Worm (Caenorhabditis elegans) whole organism, young adult: ENCODE data around the gene F44E7.4.

Experiments
- F22D6.2 ChIP-seq: sonication (generic microtip); optimal IDR thresholded peaks from 2 replicates; lab custom pipeline; 2016; ENCODE audit warnings: mild to moderate bottlenecking, missing genetic modification characterization, missing compliant biosample characterization
- F39B2.1 ChIP-seq: fragments of 200-800 bp; sonication (Bioruptor generic); IDR thresholded peaks from 2 replicates; pipeline ENCODE4 v1.3.6; 2022; ENCODE audit warnings: missing genetic modification reagents, missing genetic modification characterization, missing compliant biosample characterization
- F55B11.4 ChIP-seq: sonication (generic microtip); optimal IDR thresholded peaks from 2 replicates; lab custom pipeline; 2016; ENCODE audit warnings: missing compliant biosample characterization, missing genetic modification characterization, borderline replicate concordance; ENCODE audit not compliant: insufficient read depth
- K12H6.12 ChIP-seq: fragments of 200-800 bp; sonication (Bioruptor generic); optimal IDR thresholded peaks from 2 replicates; lab custom pipeline; 2018; ENCODE audit warnings: mild to moderate bottlenecking, missing genetic modification characterization, missing compliant biosample characterization
- Y53G8AR.9 ChIP-seq: fragments of 200-800 bp; sonication (Bioruptor generic); conservative IDR thresholded peaks from 2 replicates; pipeline ENCODE4 v1.3.6; 2022; ENCODE audit warnings: missing genetic modification reagents, missing genetic modification characterization, missing compliant biosample characterization
- Y56A3A.18 ChIP-seq: fragments of 200-800 bp; sonication (Bioruptor generic); IDR thresholded peaks from 2 replicates; pipeline ENCODE4 v1.3.6; 2022; ENCODE audit warnings: missing genetic modification reagents, missing genetic modification characterization, missing compliant biosample characterization
- ama-1 ChIP-seq, 3 experiments: fragments of 150-350 bp in 1 of 3; sonication (generic microtip) in 2 of 3; optimal IDR thresholded peaks; 2 replicates each; lab custom pipeline; 2014 to 2018; ENCODE audit warnings: missing biosample characterization in 2 of 3, missing genetic modification characterization in 2 of 3, missing genetic modification reagents in 2 of 3
- cebp-2 ChIP-seq: fragments of 200-800 bp; sonication (Bioruptor generic); IDR thresholded peaks from 2 replicates; pipeline ENCODE4 v1.3.6; 2022; ENCODE audit warnings: missing genetic modification characterization, missing compliant biosample characterization
- ceh-27 ChIP-seq: fragments of 200-800 bp; sonication (Bioruptor generic); optimal IDR thresholded peaks from 2 replicates; lab custom pipeline; 2018; ENCODE audit warnings: mild to moderate bottlenecking, missing genetic modification characterization, moderate library complexity, missing compliant biosample characterization
- ceh-40 ChIP-seq: fragments of 200-800 bp; sonication (Bioruptor generic); IDR thresholded peaks from 2 replicates; pipeline ENCODE4 v1.3.6; 2022; ENCODE audit warnings: missing genetic modification characterization, missing compliant biosample characterization
- ceh-58 ChIP-seq: fragments of 200-800 bp; sonication (Bioruptor generic); IDR thresholded peaks from 2 replicates; pipeline ENCODE4 v1.3.6; 2022; ENCODE audit warnings: missing genetic modification characterization, missing compliant biosample characterization
- die-1 ChIP-seq: sonication (generic microtip); optimal IDR thresholded peaks from 2 replicates; lab custom pipeline; 2016; ENCODE audit warnings: missing genotype, mild to moderate bottlenecking, missing genetic modification characterization, missing compliant biosample characterization
- dpff-1 ChIP-seq: sonication (generic microtip); optimal IDR thresholded peaks from 2 replicates; lab custom pipeline; 2017; ENCODE audit warnings: mild to moderate bottlenecking, missing genetic modification characterization, missing compliant biosample characterization
- egrh-3 ChIP-seq: fragments of 200-800 bp; sonication (Bioruptor generic); IDR thresholded peaks from 2 replicates; pipeline ENCODE4 v1.3.6; 2022; ENCODE audit warnings: missing genetic modification reagents, missing genetic modification characterization, missing compliant biosample characterization
- ets-4 ChIP-seq: fragments of 200-800 bp; sonication (Bioruptor generic); optimal IDR thresholded peaks from 2 replicates; lab custom pipeline; 2018; ENCODE audit warnings: mild to moderate bottlenecking, missing genetic modification characterization, missing compliant biosample characterization
- gei-17 ChIP-seq: fragments of 200-800 bp; sonication (Bioruptor generic); optimal IDR thresholded peaks from 2 replicates; lab custom pipeline; 2018; ENCODE audit warnings: mild to moderate bottlenecking, missing genetic modification characterization, missing compliant biosample characterization
- hlh-12 ChIP-seq: sonication (generic microtip); optimal IDR thresholded peaks from 2 replicates; lab custom pipeline; 2016; ENCODE audit warnings: missing genetic modification characterization, missing compliant biosample characterization
- let-607 ChIP-seq, 2 experiments: fragments of 200-800 bp in 1 of 2; sonication (Bioruptor generic) in 1 of 2; sonication (generic microtip) in 1 of 2; optimal IDR thresholded peaks; 2 replicates each; lab custom pipeline; 2016 to 2018; ENCODE audit warnings: mild to moderate bottlenecking in 2 of 2, missing compliant biosample characterization in 2 of 2, missing genetic modification characterization in 2 of 2, moderate library complexity in 2 of 2, missing genotype in 1 of 2
- lin-26 ChIP-seq: fragments of 200-800 bp; sonication (Bioruptor generic); IDR thresholded peaks from 2 replicates; pipeline ENCODE4 v1.3.6; 2022; ENCODE audit warnings: missing genetic modification reagents, missing genetic modification characterization, missing compliant biosample characterization
- lin-35 ChIP-seq, 3 experiments: fragments of 150-350 bp in 2 of 3; sonication (generic microtip) in 1 of 3; optimal IDR thresholded peaks; 2 replicates each; lab custom pipeline; 2014 to 2018; ENCODE audit warnings: missing biosample characterization in 3 of 3, missing genetic modification characterization in 3 of 3, missing genetic modification reagents in 3 of 3
- madf-3 ChIP-seq: fragments of 200-800 bp; sonication (Bioruptor generic); IDR thresholded peaks from 2 replicates; pipeline ENCODE4 v1.3.6; 2022; ENCODE audit warnings: missing genetic modification reagents, missing genetic modification characterization, missing compliant biosample characterization
- mcd-1 ChIP-seq: fragments of 200-800 bp; sonication (Bioruptor generic); IDR thresholded peaks from 2 replicates; pipeline ENCODE4 v1.3.6; 2022; ENCODE audit warnings: missing genetic modification reagents, missing genetic modification characterization, missing compliant biosample characterization
- nfya-1 ChIP-seq: sonication (generic microtip); optimal IDR thresholded peaks from 2 replicates; lab custom pipeline; 2017; ENCODE audit warnings: antibody characterized with exemption, missing compliant biosample characterization, missing genetic modification characterization, borderline replicate concordance; ENCODE audit not compliant: insufficient read depth
- nhr-179 ChIP-seq: sonication (generic microtip); optimal IDR thresholded peaks from 2 replicates; lab custom pipeline; 2016; ENCODE audit warnings: mild to moderate bottlenecking, missing genetic modification characterization, missing compliant biosample characterization
- nhr-80 ChIP-seq: sonication (generic microtip); optimal IDR thresholded peaks from 2 replicates; lab custom pipeline; 2016; ENCODE audit warnings: missing genetic modification characterization, missing compliant biosample characterization
- rec-8 ChIP-seq, 2 experiments: sonication (generic microtip); optimal IDR thresholded peaks; 2 replicates each; lab custom pipeline; 2016; ENCODE audit warnings: mild to moderate bottlenecking in 2 of 2, missing genetic modification characterization in 2 of 2, missing genetic modification reagents in 2 of 2, missing genotype in 2 of 2, missing biosample characterization in 1 of 2, missing compliant biosample characterization in 1 of 2, moderate library complexity in 1 of 2
- sdz-38 ChIP-seq: sonication (generic microtip); optimal IDR thresholded peaks from 2 replicates; lab custom pipeline; 2016; ENCODE audit warnings: missing genotype, missing genetic modification characterization, missing compliant biosample characterization
- snpc-4 ChIP-seq, 5 experiments: fragments of 150-350 bp in 1 of 5; sonication (generic microtip) in 4 of 5; optimal IDR thresholded peaks; 2 replicates each; lab custom pipeline; 2014 to 2018; ENCODE audit warnings: missing genetic modification characterization in 5 of 5, missing biosample characterization in 3 of 5, antibody characterized with exemption in 2 of 5, mild to moderate bottlenecking in 2 of 5, missing compliant biosample characterization in 2 of 5, missing genotype in 2 of 5, moderate library complexity in 2 of 5, missing genetic modification reagents in 1 of 5
- tbp1 ChIP-seq: fragments of 200-800 bp; sonication (Bioruptor generic); optimal IDR thresholded peaks from 2 replicates; lab custom pipeline; 2018; ENCODE audit warnings: mild to moderate bottlenecking, missing genetic modification characterization, missing compliant biosample characterization
- unc-130 ChIP-seq: sonication (generic microtip); optimal IDR thresholded peaks from 2 replicates; lab custom pipeline; 2016; ENCODE audit warnings: missing genetic modification reagents, missing genetic modification characterization, missing compliant biosample characterization
- unc-62 ChIP-seq: fragments of 150-350 bp; optimal IDR thresholded peaks from 2 replicates; lab custom pipeline; 2014; ENCODE audit warnings: missing biosample characterization, missing genetic modification reagents, missing genetic modification characterization
- zim-3 ChIP-seq: sonication (generic microtip); optimal IDR thresholded peaks from 2 replicates; lab custom pipeline; 2017; ENCODE audit warnings: mild to moderate bottlenecking, missing genetic modification characterization, moderate library complexity, missing compliant biosample characterization
- ztf-25 ChIP-seq: fragments of 200-800 bp; sonication (Bioruptor generic); IDR thresholded peaks from 2 replicates; pipeline ENCODE4 v1.3.6; 2022; ENCODE audit warnings: missing genetic modification reagents, missing genetic modification characterization, missing compliant biosample characterization

Gene F44E7.4

DNA sequence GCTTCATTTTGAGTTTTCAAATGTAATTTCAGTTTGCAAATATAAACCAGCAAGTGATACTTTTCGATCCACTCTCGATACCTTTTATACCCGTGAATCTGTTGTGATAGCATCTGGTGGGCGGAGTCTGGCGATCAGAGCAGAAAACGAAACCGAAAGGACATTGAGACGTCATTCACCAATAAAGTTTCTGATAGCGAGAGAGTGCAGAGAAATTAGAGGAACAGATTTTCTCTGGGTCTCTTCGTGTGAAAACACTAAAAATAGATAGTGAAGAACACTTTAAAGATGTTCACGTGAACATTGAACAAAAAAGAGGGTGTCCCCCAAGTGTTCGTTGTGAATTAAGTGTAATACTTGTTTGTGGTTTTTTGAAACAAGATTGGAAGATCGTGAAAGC, 13.0 kb downstream of the F44E7.4 start, which contains the start of gene pgph-3 (continued):
- TF ChIP-seq K12H6.12 (tag; lab: Kevin White, UChicago) (no peak), ets-4 (GFP tag; lab: Kevin White, UChicago) (peak; percentile 28), unc-130 (GFP tag; lab: Kevin White, UChicago) (no peak), snpc-4 (GFP tag; optimal IDR thresholded peaks at IDR 0.05; lab: Kevin White, UChicago) (no peak), snpc-4 (tag; optimal IDR thresholded peaks at IDR 0.05; lab: Kevin White, UChicago) (no peak)

DNA sequence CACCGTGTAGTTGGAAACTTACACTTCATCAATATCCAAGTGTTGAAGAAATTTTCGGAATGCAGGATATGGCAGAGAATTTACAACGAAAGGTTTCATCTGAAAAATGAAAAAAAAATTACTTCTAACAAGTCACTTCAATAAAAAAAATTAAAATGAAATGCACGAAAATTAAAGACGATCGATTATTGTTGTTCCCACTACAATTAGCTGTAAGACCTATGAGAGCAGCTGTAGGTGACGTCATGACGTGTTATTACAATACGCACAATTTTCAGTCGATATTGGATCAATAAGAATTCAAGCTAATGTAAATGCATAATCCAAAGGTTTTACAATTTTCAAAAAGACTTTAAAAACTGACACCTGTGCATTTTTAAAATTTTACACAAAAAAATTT, 16.6 kb downstream of the F44E7.4 start, which contains the start of gene C53A3.1:
C53A3.1 (minus strand) TSS at position 101 of the 400 bp plus-strand sequence.
- TF ChIP-seq sdz-38 (tag; lab: Kevin White, UChicago) (no peak), ceh-27 (GFP tag; lab: Kevin White, UChicago) (no peak), unc-62 (GFP tag; lab: Kevin White, UChicago) (no peak), dpff-1 (no peak), ceh-40 (GFP tag; lab: Robert Waterston, UW) (no peak), ceh-58 (GFP tag; lab: Robert Waterston, UW) (no peak)

DNA sequence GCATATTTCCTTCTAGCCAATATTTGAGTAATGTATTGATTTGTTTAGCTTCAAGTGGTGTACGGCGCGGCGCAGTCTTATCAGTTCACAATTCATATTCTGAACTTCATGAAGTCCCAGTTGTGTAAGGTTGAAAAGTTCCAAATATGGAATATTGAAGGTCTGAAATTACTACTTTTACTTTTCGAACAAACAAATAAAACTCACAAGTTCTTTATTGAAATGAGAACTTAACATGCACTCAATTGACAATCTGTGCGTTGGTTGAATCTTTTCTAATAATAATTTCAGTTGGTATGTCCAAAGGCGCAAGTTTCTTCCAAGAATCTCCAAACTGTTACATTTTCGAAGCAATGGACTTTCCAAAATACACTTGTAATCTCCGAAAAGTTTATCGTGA, 18.0 kb downstream of the F44E7.4 start, which contains the start of gene C53A3.4:
C53A3.4 (minus strand) TSS at position 101 of the 400 bp plus-strand sequence.
- TF ChIP-seq tbp1 (GFP tag; lab: Kevin White, UChicago), result no peak
- no peak for TF ChIP-seq ama-1 (optimal IDR thresholded peaks at IDR 0.05; lab: Kevin White, UChicago)
- TF ChIP-seq ama-1 (GFP tag; optimal IDR thresholded peaks at IDR 0.05; lab: Kevin White, UChicago), result no peak
- TF ChIP-seq Y56A3A.18 (GFP tag; lab: Robert Waterston, UW), result no peak
- no peak for TF ChIP-seq ceh-27 (GFP tag; lab: Kevin White, UChicago)

DNA sequence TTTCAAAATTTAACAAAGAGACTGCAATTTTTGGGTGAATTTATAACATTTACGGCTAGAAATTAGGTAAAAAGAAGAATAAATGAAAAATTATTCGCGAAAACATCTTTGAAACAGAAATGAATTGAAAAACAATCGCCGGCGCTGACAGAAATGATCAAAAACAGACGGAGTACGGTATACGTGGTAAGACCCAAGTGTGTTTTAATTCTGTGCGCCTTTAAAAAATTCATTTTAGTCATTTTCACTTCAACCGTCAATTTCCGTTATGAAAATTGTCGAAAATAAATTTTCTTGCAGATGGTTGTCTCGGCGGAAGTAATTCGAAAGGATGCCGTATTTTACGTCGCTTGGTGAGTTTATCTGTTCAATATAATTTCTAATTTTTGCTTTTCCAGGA, 20.6 kb downstream of the F44E7.4 start, which contains the start of gene C53A3.3:
C53A3.3 (plus strand) TSS at position 301 of the 400 bp plus-strand sequence.
- TF ChIP-seq nhr-80 (tag; lab: Kevin White, UChicago) (no peak), F39B2.1 (no peak), Y53G8AR.9 (GFP tag; lab: Robert Waterston, UW) (no peak), cebp-2 (no peak), rec-8 (tag; optimal IDR thresholded peaks at IDR 0.05; lab: Kevin White, UChicago) (no peak), lin-35 (GFP tag; optimal IDR thresholded peaks at IDR 0.05; lab: Kevin White, UChicago) (no peak), madf-3 (GFP tag; lab: Robert Waterston, UW) (no peak), lin-26 (GFP tag; lab: Robert Waterston, UW) (no peak), die-1 (tag; lab: Kevin White, UChicago) (no peak)

DNA sequence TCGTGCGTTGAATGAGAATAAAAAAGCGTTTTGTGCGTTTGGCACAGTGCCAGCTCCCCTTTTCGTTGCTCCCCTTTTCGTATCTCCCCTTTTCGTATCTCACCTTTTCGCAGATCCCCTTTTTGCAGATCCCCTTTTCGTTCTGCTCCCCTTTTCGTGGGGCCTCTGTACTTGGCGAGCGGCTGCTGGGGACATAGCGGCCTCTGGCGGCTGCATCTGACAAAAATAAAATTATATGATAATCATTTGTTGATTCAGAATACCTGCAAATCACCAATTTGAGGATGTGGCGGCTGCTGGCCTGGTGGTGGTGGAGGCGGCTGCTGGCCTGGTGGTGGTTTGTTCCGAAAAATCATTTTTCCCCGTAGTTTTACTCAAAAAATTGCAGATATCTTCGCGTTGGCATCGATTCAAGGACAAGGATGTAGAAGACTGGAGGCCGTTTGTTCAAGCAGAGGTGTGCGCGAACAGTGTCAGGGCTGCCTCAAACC, 21.5 kb downstream of the F44E7.4 start, which contains the start of gene K09H11.11:
K09H11.11 (minus strand) TSS at position 51 of the 491 bp plus-strand sequence.
- TF ChIP-seq egrh-3 (GFP tag; lab: Robert Waterston, UW), result peak; percentile 92

DNA sequence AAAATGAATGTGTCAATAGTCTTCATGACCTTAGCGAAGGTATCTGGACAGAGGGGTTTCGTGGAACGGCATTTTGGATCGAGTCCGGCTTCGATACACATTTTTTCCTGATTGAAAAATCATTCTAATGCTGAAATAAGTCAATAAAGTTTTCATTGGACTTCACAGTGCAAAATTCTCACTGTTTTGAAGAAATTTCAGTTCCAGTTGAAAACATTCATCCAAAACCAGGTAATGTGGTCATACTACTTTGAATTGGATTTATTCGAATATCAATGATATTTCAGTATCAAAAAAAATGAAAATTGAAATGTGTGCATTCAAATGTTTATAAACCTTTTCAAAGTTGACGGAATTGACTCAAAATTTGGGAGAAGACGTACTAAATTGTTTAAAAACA, 23.3 kb downstream of the F44E7.4 start, which contains the start of gene pgph-1:
pgph-1 (minus strand) TSS at position 101 of the 400 bp plus-strand sequence.
- no peak for TF ChIP-seq zim-3 (tag; lab: Kevin White, UChicago)
- TF ChIP-seq F55B11.4 (tag; lab: Kevin White, UChicago), result no peak
- no peak for TF ChIP-seq nfya-1 (tag; lab: Kevin White, UChicago)
- no peak for TF ChIP-seq F22D6.2 (tag; lab: Kevin White, UChicago)
- TF ChIP-seq nhr-179 (tag; lab: Kevin White, UChicago), result no peak
- no peak for TF ChIP-seq ztf-25 (GFP tag; lab: Robert Waterston, UW)
- TF ChIP-seq gei-17 (GFP tag; lab: Kevin White, UChicago), result no peak
- TF ChIP-seq hlh-12 (tag; lab: Kevin White, UChicago), result no peak
- TF ChIP-seq mcd-1, result no peak
- TF ChIP-seq ceh-40 (GFP tag; lab: Robert Waterston, UW), result no peak
- no peak for TF ChIP-seq nhr-80 (tag; lab: Kevin White, UChicago)
- no peak for TF ChIP-seq let-607 (tag; optimal IDR thresholded peaks at IDR 0.05; lab: Kevin White, UChicago)
